Fruit fly (Drosophila melanogaster) whole organism, embryonic: ENCODE results near the gene dsd.

Experiments used
- CG12071 ChIP-seq: fragments of 200-800 bp; sonication (Bioruptor generic); optimal IDR thresholded peaks from 3 replicates; lab custom pipeline; 2018; ENCODE audit warnings: missing biosample characterization, mild to moderate bottlenecking, missing genetic modification characterization
- CG12769 ChIP-seq: fragments of 200-800 bp; sonication (Bioruptor generic); optimal IDR thresholded peaks from 2 replicates; lab custom pipeline; 2019; ENCODE audit warnings: missing biosample characterization, mild to moderate bottlenecking, missing genetic modification characterization, moderate library complexity
- CG17829 ChIP-seq: fragments of 200-800 bp; optimal IDR thresholded peaks from 2 replicates; lab custom pipeline; 2019; ENCODE audit warnings: missing biosample characterization, mild to moderate bottlenecking, missing genetic modification characterization, moderate library complexity
- CG18262 ChIP-seq: fragments of 200-800 bp; optimal IDR thresholded peaks from 3 replicates; lab custom pipeline; 2019; ENCODE audit warnings: missing biosample characterization, mild to moderate bottlenecking, missing genetic modification characterization, moderate library complexity
- CG2202 ChIP-seq: fragments of 200-800 bp; sonication (Bioruptor generic); optimal IDR thresholded peaks from 2 replicates; lab custom pipeline; 2018; ENCODE audit warnings: missing biosample characterization, mild to moderate bottlenecking, missing genetic modification characterization
- CG32772 ChIP-seq: fragments of 200-800 bp; sonication (Bioruptor generic); IDR thresholded peaks from 2 replicates; pipeline ENCODE4 v1.3.6; 2022; ENCODE audit warnings: missing biosample characterization, missing genetic modification characterization
- CG33557 ChIP-seq: fragments of 200-800 bp; sonication (Bioruptor generic); optimal IDR thresholded peaks from 2 replicates; lab custom pipeline; 2019; ENCODE audit warnings: missing biosample characterization, mild to moderate bottlenecking, missing genetic modification characterization, moderate library complexity
- CG3847 ChIP-seq: fragments of 200-800 bp; sonication (Bioruptor generic); IDR thresholded peaks from 2 replicates; pipeline ENCODE4 v1.3.6; 2022; ENCODE audit warnings: missing biosample characterization, missing genetic modification characterization
- CG4328 ChIP-seq: fragments of 200-800 bp; sonication (Bioruptor generic); optimal IDR thresholded peaks from 3 replicates; lab custom pipeline; 2017; ENCODE audit warnings: missing biosample characterization, missing genetic modification reagents, missing genetic modification characterization
- CG4360 ChIP-seq: fragments of 200-800 bp; sonication (Bioruptor generic); IDR thresholded peaks from 2 replicates; pipeline ENCODE4 v1.3.6; 2022; ENCODE audit warnings: missing biosample characterization, missing genetic modification characterization
- CG43689 ChIP-seq: fragments of 200-800 bp; sonication (Bioruptor generic); IDR thresholded peaks from 2 replicates; pipeline ENCODE4 v1.3.6; 2022; ENCODE audit warnings: missing biosample characterization, missing genetic modification characterization
- CG4424 ChIP-seq: fragments of 200-800 bp; sonication (Bioruptor generic); optimal IDR thresholded peaks from 3 replicates; lab custom pipeline; 2016; ENCODE audit warnings: missing biosample characterization, missing genetic modification characterization
- CG5245 ChIP-seq: fragments of 200-800 bp; sonication (Bioruptor generic); optimal IDR thresholded peaks from 3 replicates; lab custom pipeline; 2016; ENCODE audit warnings: missing biosample characterization, missing genetic modification characterization
- CG6689 ChIP-seq: fragments of 200-800 bp; sonication (Bioruptor generic); IDR thresholded peaks from 2 replicates; pipeline ENCODE4 v1.3.6; 2022; ENCODE audit warnings: missing biosample characterization, missing genetic modification characterization
- CG6813 ChIP-seq: fragments of 200-800 bp; sonication (Bioruptor generic); optimal IDR thresholded peaks from 2 replicates; lab custom pipeline; 2017; ENCODE audit warnings: missing biosample characterization, missing genetic modification characterization, mild to moderate bottlenecking, moderate library complexity, missing genetic modification reagents
- CG7556 ChIP-seq: fragments of 200-800 bp; sonication (Bioruptor generic); optimal IDR thresholded peaks from 2 replicates; lab custom pipeline; 2017; ENCODE audit warnings: missing biosample characterization, mild to moderate bottlenecking, missing genetic modification characterization
- CG7987 ChIP-seq: fragments of 200-800 bp; sonication (Bioruptor generic); optimal IDR thresholded peaks from 2 replicates; lab custom pipeline; 2018; ENCODE audit warnings: missing biosample characterization, mild to moderate bottlenecking, missing genetic modification characterization, moderate library complexity
- CG9215 ChIP-seq: fragments of 200-800 bp; sonication (Bioruptor generic); IDR thresholded peaks from 2 replicates; pipeline ENCODE4 v1.3.6; 2022; ENCODE audit warnings: missing biosample characterization, missing genetic modification characterization
- CG9932 ChIP-seq: fragments of 200-800 bp; sonication (Bioruptor generic); IDR thresholded peaks from 2 replicates; pipeline ENCODE4 v1.3.6; 2022; ENCODE audit warnings: missing biosample characterization, missing genetic modification characterization
- Dip3 ChIP-seq: fragments of 200-800 bp; sonication (Bioruptor generic); optimal IDR thresholded peaks from 3 replicates; lab custom pipeline; 2016; ENCODE audit warnings: missing biosample characterization, missing genetic modification characterization
- Doc2 ChIP-seq: fragments of 200-800 bp; sonication (Bioruptor generic); IDR thresholded peaks from 2 replicates; pipeline ENCODE4 v1.3.6; 2022; ENCODE audit warnings: missing biosample characterization, missing genetic modification characterization
- Gsc ChIP-seq: fragments of 200-800 bp; sonication (Bioruptor generic); IDR thresholded peaks from 2 replicates; pipeline ENCODE4 v1.3.6; 2022; ENCODE audit warnings: missing biosample characterization, missing genetic modification characterization
- HLH54F ChIP-seq: fragments of 200-800 bp; sonication (Bioruptor generic); optimal IDR thresholded peaks from 3 replicates; lab custom pipeline; 2016; ENCODE audit warnings: missing biosample characterization, missing genetic modification characterization
- HmgZ ChIP-seq: fragments of 200-800 bp; sonication (Bioruptor generic); optimal IDR thresholded peaks from 2 replicates; lab custom pipeline; 2018; ENCODE audit warnings: missing biosample characterization, mild to moderate bottlenecking, missing genetic modification characterization
- Hr51 ChIP-seq, 2 experiments: fragments of 200-800 bp; sonication (Bioruptor generic); optimal IDR thresholded peaks; 2 replicates in 1 of 2; 3 replicates in 1 of 2; lab custom pipeline; 2016 to 2018; ENCODE audit warnings: missing biosample characterization in 2 of 2, missing genetic modification characterization in 2 of 2, mild to moderate bottlenecking in 1 of 2, moderate library complexity in 1 of 2
- NK7.1 ChIP-seq: fragments of 200-800 bp; sonication (Bioruptor generic); optimal IDR thresholded peaks from 3 replicates; lab custom pipeline; 2016; ENCODE audit warnings: missing biosample characterization, missing genetic modification characterization
- Nf-YA ChIP-seq: fragments of 200-800 bp; sonication (Bioruptor generic); IDR thresholded peaks from 2 replicates; pipeline ENCODE4 v1.3.6; 2022; ENCODE audit warnings: missing biosample characterization, missing genetic modification characterization
- Nf-YB ChIP-seq: fragments of 200-800 bp; sonication (Bioruptor generic); optimal IDR thresholded peaks from 3 replicates; lab custom pipeline; 2019; ENCODE audit warnings: missing biosample characterization, mild to moderate bottlenecking, missing genetic modification characterization, moderate library complexity
- Sox102F ChIP-seq: fragments of 200-800 bp; sonication (Bioruptor generic); optimal IDR thresholded peaks from 2 replicates; lab custom pipeline; 2018; ENCODE audit warnings: missing biosample characterization, mild to moderate bottlenecking, missing genetic modification characterization, moderate library complexity
- Trl ChIP-seq, 3 experiments: fragments of >200 bp in 2 of 3; fragments of 200-800 bp in 1 of 3; sonication (Bioruptor generic) in 1 of 3; optimal IDR thresholded peaks; 2 replicates in 1 of 3; 3 replicates in 2 of 3; lab custom pipeline; 2016 to 2017; ENCODE audit warnings: missing biosample characterization in 1 of 3, missing genetic modification characterization in 1 of 3
- br ChIP-seq: fragments of >200 bp; optimal IDR thresholded peaks from 2 replicates; lab custom pipeline; 2017
- cad ChIP-seq: fragments of >200 bp; optimal IDR thresholded peaks from 2 replicates; lab custom pipeline; 2017; ENCODE audit warnings: missing biosample characterization, missing genetic modification characterization
- dmrt99B ChIP-seq: fragments of 200-800 bp; sonication (Bioruptor generic); optimal IDR thresholded peaks from 2 replicates; lab custom pipeline; 2018; ENCODE audit warnings: missing biosample characterization, mild to moderate bottlenecking, missing genetic modification characterization, moderate library complexity
- dysf ChIP-seq: fragments of 200-800 bp; sonication (Bioruptor generic); IDR thresholded peaks from 3 replicates; pipeline ENCODE4 v1.3.6; 2022; ENCODE audit warnings: missing biosample characterization, missing genetic modification characterization
- ewg ChIP-seq: fragments of 200-800 bp; sonication (Bioruptor generic); optimal IDR thresholded peaks from 3 replicates; lab custom pipeline; 2017; ENCODE audit warnings: mild to moderate bottlenecking, missing biosample characterization, missing genetic modification reagents, missing genetic modification characterization
- fd96Cb ChIP-seq: fragments of 200-800 bp; sonication (Bioruptor generic); optimal IDR thresholded peaks from 2 replicates; lab custom pipeline; 2018; ENCODE audit warnings: missing biosample characterization, mild to moderate bottlenecking, missing genetic modification characterization, moderate library complexity
- grn ChIP-seq: fragments of 200-800 bp; sonication (Bioruptor generic); optimal IDR thresholded peaks from 3 replicates; lab custom pipeline; 2017; ENCODE audit warnings: missing biosample characterization, missing genetic modification characterization
- hth ChIP-seq: fragments of >200 bp; optimal IDR thresholded peaks from 2 replicates; lab custom pipeline; 2017; ENCODE audit warnings: inconsistent platforms
- kah ChIP-seq: fragments of 200-800 bp; sonication (Bioruptor generic); optimal IDR thresholded peaks from 2 replicates; lab custom pipeline; 2018; ENCODE audit warnings: missing biosample characterization, mild to moderate bottlenecking, missing genetic modification characterization
- lbe ChIP-seq: fragments of 200-800 bp; sonication (Bioruptor generic); optimal IDR thresholded peaks from 2 replicates; lab custom pipeline; 2016; ENCODE audit warnings: missing biosample characterization, mild to moderate bottlenecking, missing genetic modification characterization
- nmo ChIP-seq: fragments of 200-800 bp; sonication (Bioruptor generic); optimal IDR thresholded peaks from 2 replicates; lab custom pipeline; 2018; ENCODE audit warnings: missing biosample characterization, mild to moderate bottlenecking, missing genetic modification characterization, moderate library complexity
- pan ChIP-seq, 4 experiments: fragments of >200 bp in 3 of 4; fragments of 200-800 bp in 1 of 4; sonication (Bioruptor generic) in 1 of 4; optimal IDR thresholded peaks in 3 of 4; IDR thresholded peaks in 1 of 4; 2 replicates each; pipeline versions ENCODE4 v1.3.6 to Lab custom; 2017 to 2022; ENCODE audit warnings: missing biosample characterization in 2 of 4, missing genetic modification characterization in 2 of 4, mixed read lengths in 1 of 4
- pita ChIP-seq: fragments of 200-800 bp; sonication (Bioruptor generic); optimal IDR thresholded peaks from 2 replicates; lab custom pipeline; 2017; ENCODE audit warnings: missing biosample characterization, mild to moderate bottlenecking, missing genetic modification characterization
- rib ChIP-seq: fragments of 200-800 bp; sonication (Bioruptor generic); IDR thresholded peaks from 2 replicates; pipeline ENCODE4 v1.3.6; 2022; ENCODE audit warnings: missing biosample characterization, missing genetic modification characterization
- row ChIP-seq: fragments of 200-800 bp; sonication (Bioruptor generic); IDR thresholded peaks from 3 replicates; pipeline ENCODE4 v1.3.6; 2022; ENCODE audit warnings: missing biosample characterization, missing genetic modification characterization
- scrt ChIP-seq: fragments of 200-800 bp; sonication (Bioruptor generic); optimal IDR thresholded peaks from 2 replicates; lab custom pipeline; 2018; ENCODE audit warnings: missing biosample characterization, mild to moderate bottlenecking, missing genetic modification characterization, moderate library complexity
- slp2 ChIP-seq: fragments of 200-800 bp; sonication (Bioruptor generic); optimal IDR thresholded peaks from 2 replicates; lab custom pipeline; 2016; ENCODE audit warnings: missing biosample characterization, missing genetic modification characterization
- tup ChIP-seq: fragments of 200-800 bp; sonication (Bioruptor generic); optimal IDR thresholded peaks from 2 replicates; lab custom pipeline; 2016; ENCODE audit warnings: missing biosample characterization, mild to moderate bottlenecking, missing genetic modification characterization, moderate library complexity
- yki ChIP-seq: fragments of >200 bp; optimal IDR thresholded peaks from 3 replicates; lab custom pipeline; 2018
- z ChIP-seq: fragments of 200-800 bp; sonication (Bioruptor generic); IDR thresholded peaks from 3 replicates; pipeline ENCODE4 v1.3.6; 2022; ENCODE audit warnings: missing biosample characterization, missing genetic modification characterization

dsd gene

DNA sequence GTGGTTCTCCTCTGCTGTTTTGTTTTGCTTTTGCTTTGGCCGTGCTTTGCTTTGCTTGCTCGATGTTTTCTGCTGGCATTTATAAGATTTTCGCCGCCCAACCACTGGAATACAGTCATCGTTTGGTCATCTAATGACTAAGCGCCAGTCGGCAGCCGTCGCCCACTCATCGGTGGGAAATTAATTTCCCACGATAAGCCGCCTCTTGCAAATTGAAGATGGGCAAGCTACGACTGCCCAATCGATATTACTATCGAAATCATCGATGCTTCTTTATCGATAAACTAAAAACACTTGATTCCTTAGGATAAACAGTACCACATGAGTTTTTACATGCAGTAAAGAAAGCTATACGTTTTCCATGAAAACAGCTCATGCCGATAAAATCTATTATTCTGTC is 36.5 kb downstream of the dsd start (continued):
- TF ChIP-seq CG6813 (no peak), Dip3 (GFP tag; lab: Kevin White, UChicago) (no peak), CG7987 (GFP tag; lab: Kevin White, UChicago) (no peak), dmrt99B (tag; lab: Kevin White, UChicago) (no peak), rib (GFP tag; lab: Robert Waterston, UW) (no peak), CG9932 (GFP tag; lab: Robert Waterston, UW) (no peak), nmo (GFP tag; lab: Kevin White, UChicago) (no peak), CG12071 (GFP tag; lab: Kevin White, UChicago) (no peak), slp2 (GFP tag; lab: Kevin White, UChicago) (no peak), Gsc (no peak), dysf (GFP tag; lab: Robert Waterston, UW) (no peak)
- TF ChIP-seq, all 482 proteins: peak for 17

- TF ChIP-seq pan (optimal IDR thresholded peaks at IDR 0.05; lab: Kevin White, UChicago) (no peak), pan (GFP tag; optimal IDR thresholded peaks at IDR 0.05 in 1 of 2, IDR thresholded peaks at IDR 0.05 in 1 of 2) (peak in 1 of 2 experiments; percentile 92), fd96Cb (tag; lab: Kevin White, UChicago) (peak; percentile 82), HLH54F (peak; percentile 63), CG7556 (GFP tag; lab: Kevin White, UChicago) (peak; percentile 73), grn (GFP tag; lab: Kevin White, UChicago) (peak; percentile 30), CG2202 (tag; lab: Kevin White, UChicago) (no peak), CG3847 (GFP tag; lab: Robert Waterston, UW) (peak; percentile 82), lbe (peak; percentile 89), NK7.1 (GFP tag; lab: Kevin White, UChicago) (peak; percentile 91), yki (no peak), pita (no peak), Doc2 (peak; percentile 79), ewg (GFP tag; lab: Kevin White, UChicago) (peak; percentile 49), slp2 (GFP tag; lab: Kevin White, UChicago) (peak; percentile 56), HmgZ (tag; lab: Kevin White, UChicago) (peak; percentile 56), CG5245 (GFP tag; lab: Kevin White, UChicago) (peak; percentile 70), Trl (optimal IDR thresholded peaks at IDR 0.05; lab: Kevin White, UChicago) (no peak), Trl (GFP tag; optimal IDR thresholded peaks at IDR 0.05; lab: Kevin White, UChicago) (peak; percentile 82), cad (GFP tag; lab: Kevin White, UChicago) (no peak), Sox102F (GFP tag; lab: Kevin White, UChicago) (no peak), scrt (GFP tag; lab: Kevin White, UChicago) (peak; percentile 85), CG18262 (tag; lab: Kevin White, UChicago) (peak; percentile 78), CG4360 (GFP tag; lab: Robert Waterston, UW) (peak; percentile 61), tup (peak; percentile 81), CG4328 (GFP tag; lab: Kevin White, UChicago) (peak; percentile 78), CG43689 (GFP tag; lab: Robert Waterston, UW) (peak; percentile 68), kah (GFP tag; lab: Kevin White, UChicago) (peak; percentile 81), CG32772 (GFP tag; lab: Robert Waterston, UW) (peak; percentile 88), CG12769 (peak; percentile 85), br (lab: Kevin White, UChicago) (no peak), Hr51 (GFP tag; optimal IDR thresholded peaks at IDR 0.05; lab: Kevin White, UChicago) (peak in 1 of 2 experiments; percentile 62), Nf-YA (GFP tag; lab: Robert Waterston, UW) (peak; percentile 82), z (GFP tag; lab: Robert Waterston, UW) (peak; percentile 75; the same call in 2 of the 3 replicates), CG6689 (GFP tag; lab: Robert Waterston, UW) (peak; percentile 80), CG9215 (GFP tag; lab: Robert Waterston, UW) (peak; percentile 77), CG17829 (tag; lab: Kevin White, UChicago) (peak; percentile 81), hth (no peak), CG33557 (GFP tag; lab: Kevin White, UChicago) (no peak), Nf-YB (GFP tag; lab: Kevin White, UChicago) (peak; percentile 23), CG4424 (peak; percentile 86), row (peak; percentile 86)
These were observed 37.5 kb downstream of the dsd start for dm6 chr3R:27569706-27570105.
